Fruit fly (Drosophila melanogaster): ENCODE results near the gene Galk.

Galk gene

DNA sequence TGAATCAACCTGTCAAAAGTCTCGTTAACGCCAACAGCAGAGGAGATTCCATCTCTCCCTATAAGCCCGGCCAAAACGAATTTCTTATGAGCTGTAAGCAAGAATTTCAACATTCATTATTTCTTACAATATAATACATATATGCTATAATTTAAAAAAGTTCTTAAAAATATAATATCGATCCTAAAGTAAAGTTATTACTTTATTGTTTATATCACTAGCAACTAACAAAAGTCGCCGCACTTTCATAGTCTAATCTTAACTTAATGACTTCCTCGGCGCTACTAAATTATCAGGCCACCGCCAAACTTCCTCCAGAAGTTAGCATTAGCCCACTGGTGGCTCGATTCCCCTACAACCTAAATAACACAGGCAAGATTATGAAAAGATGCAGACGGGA, 47.6 kb upstream of the Galk start (continued):
- TF ChIP-seq Oli (tag; optimal IDR thresholded peaks at IDR 0.05) (peak; percentile 38), chm (GFP tag; IDR thresholded peaks at IDR 0.05) (no peak), CG1647 (GFP tag; optimal IDR thresholded peaks at IDR 0.05) (no peak), CG2129 (GFP tag; IDR thresholded peaks at IDR 0.05; ENCODE audit: partially characterized antibody) (no peak), CG18619 (GFP tag; optimal IDR thresholded peaks at IDR 0.05) (no peak), CG2678 (tag; optimal IDR thresholded peaks at IDR 0.05) (peak; percentile 42), CG7839 (tag; optimal IDR thresholded peaks at IDR 0.05) (peak; percentile 34), tin (GFP tag; optimal IDR thresholded peaks at IDR 0.05) (no peak), Oaz (GFP tag; IDR thresholded peaks at IDR 0.05) (no peak), fd96Cb (tag; optimal IDR thresholded peaks at IDR 0.05) (peak; percentile 27), lbe (GFP tag; optimal IDR thresholded peaks at IDR 0.05) (peak; percentile 19), CG9437 (GFP tag; optimal IDR thresholded peaks at IDR 0.05) (no peak), gem (tag; optimal IDR thresholded peaks at IDR 0.05) (peak; percentile 60), Gug (GFP tag; IDR thresholded peaks at IDR 0.05) (no peak), CG4424 (GFP tag; optimal IDR thresholded peaks at IDR 0.05) (peak; percentile 6), fru (optimal IDR thresholded peaks at IDR 0.05) (no peak), unpg (GFP tag; optimal IDR thresholded peaks at IDR 0.05) (no peak), dmrt11E (tag; optimal IDR thresholded peaks at IDR 0.05) (peak; percentile 28), Ssrp (tag; optimal IDR thresholded peaks at IDR 0.05) (peak; percentile 38), danr (GFP tag; IDR thresholded peaks at IDR 0.05) (no peak), CG2712 (tag; optimal IDR thresholded peaks at IDR 0.05) (peak; percentile 50), ATbp (GFP tag; optimal IDR thresholded peaks at IDR 0.05) (peak; percentile 3), Abd-B (GFP tag; optimal IDR thresholded peaks at IDR 0.05) (peak; percentile 15), CG8924 (tag; optimal IDR thresholded peaks at IDR 0.05) (peak; percentile 33), sisA (GFP tag; IDR thresholded peaks at IDR 0.05) (no peak), CG18262 (tag; optimal IDR thresholded peaks at IDR 0.05) (peak; percentile 56), phol (tag; optimal IDR thresholded peaks at IDR 0.05) (peak; percentile 48), CG9215 (GFP tag; IDR thresholded peaks at IDR 0.05) (no peak), dmrt99B (tag; optimal IDR thresholded peaks at IDR 0.05) (peak; percentile 64), Xrp1 (GFP tag; IDR thresholded peaks at IDR 0.05) (0 out of 2 replicates have a peak, but pooled peaks have one; percentile 24), CoRest (tag; optimal IDR thresholded peaks at IDR 0.05) (peak; percentile 42), Med (GFP tag) (peak; percentile 34), nmo (GFP tag; optimal IDR thresholded peaks at IDR 0.05) (peak; percentile 60), CG13894 (tag; optimal IDR thresholded peaks at IDR 0.05) (no peak), CG13424 (tag; optimal IDR thresholded peaks at IDR 0.05) (peak; percentile 34), CG8388 (GFP tag; optimal IDR thresholded peaks at IDR 0.05) (peak; percentile 10), Sox102F (GFP tag; optimal IDR thresholded peaks at IDR 0.05) (peak; percentile 38), D19A (tag; optimal IDR thresholded peaks at IDR 0.05) (peak; percentile 45), CG11085 (GFP tag; IDR thresholded peaks at IDR 0.05) (no peak), en (GFP tag; optimal IDR thresholded peaks at IDR 0.05) (no peak), Blimp-1 (GFP tag; optimal IDR thresholded peaks at IDR 0.05) (peak; percentile 22), bsh (GFP tag; optimal IDR thresholded peaks at IDR 0.05) (peak in 1 of 2 experiments; percentile 53), Sox100B (GFP tag; optimal IDR thresholded peaks at IDR 0.05) (peak; percentile 38), CG12942 (GFP tag; optimal IDR thresholded peaks at IDR 0.05) (no peak), CG10274 (GFP tag; optimal IDR thresholded peaks at IDR 0.05) (peak; percentile 74)
